Fruit fly (Drosophila melanogaster): ENCODE data around the gene U4-U6-60K.

Gene U4-U6-60K

dm6 chr3L:17532898-17533700 is 19.4 kb upstream of the U4-U6-60K start (continued):
- TF ChIP-seq CG14710 (tag; optimal IDR thresholded peaks at IDR 0.05) = peak; percentile 43
- peak; percentile 12 for TF ChIP-seq CG5180 (GFP tag; optimal IDR thresholded peaks at IDR 0.05)
- TF ChIP-seq lbe (GFP tag; optimal IDR thresholded peaks at IDR 0.05) = peak; percentile 77
- TF ChIP-seq al (GFP tag; IDR thresholded peaks at IDR 0.05) = peak; percentile 10; the same call in 1 of the 2 replicates
- TF ChIP-seq Sin3A (optimal IDR thresholded peaks at IDR 0.05) = peak; percentile 58
- peak; percentile 61 for TF ChIP-seq CoRest (tag; optimal IDR thresholded peaks at IDR 0.05)
- TF ChIP-seq CG18011 (GFP tag; optimal IDR thresholded peaks at IDR 0.05) = no peak
- 0 out of 3 replicates have a peak, but pooled peaks have one; percentile 26 for TF ChIP-seq ken (GFP tag; IDR thresholded peaks at IDR 0.05)
- peak; percentile 85 for TF ChIP-seq CG9797 (GFP tag; optimal IDR thresholded peaks at IDR 0.05)
- TF ChIP-seq tll (GFP tag; optimal IDR thresholded peaks at IDR 0.05) = no peak
- peak; percentile 64 for TF ChIP-seq slbo (GFP tag; IDR thresholded peaks at IDR 0.05)
- TF ChIP-seq Rfx (GFP tag; IDR thresholded peaks at IDR 0.05) = peak; percentile 56; the same call in 1 of the 2 replicates
- peak; percentile 49 for TF ChIP-seq CG18764 (GFP tag; optimal IDR thresholded peaks at IDR 0.05)
- TF ChIP-seq Ets65A (GFP tag) = peak; percentile 40
- TF ChIP-seq mam (GFP tag; optimal IDR thresholded peaks at IDR 0.05) = peak; percentile 12
- peak; percentile 54 for TF ChIP-seq vfl (GFP tag; optimal IDR thresholded peaks at IDR 0.05)
- peak; percentile 76 for TF ChIP-seq CG12769 (tag; optimal IDR thresholded peaks at IDR 0.05)
- TF ChIP-seq CG13287 (GFP tag; IDR thresholded peaks at IDR 0.05; ENCODE audit: partially characterized antibody) = peak; percentile 55
- no peak for TF ChIP-seq CG3726 (GFP tag; IDR thresholded peaks at IDR 0.05)
- peak; percentile 57 for TF ChIP-seq bcd (GFP tag; optimal IDR thresholded peaks at IDR 0.05)
- no peak for TF ChIP-seq seq (GFP tag; IDR thresholded peaks at IDR 0.05)
- TF ChIP-seq CG10959 (GFP tag; IDR thresholded peaks at IDR 0.05) = no peak
- peak; percentile 8 for TF ChIP-seq CG1233 (GFP tag; optimal IDR thresholded peaks at IDR 0.05)
- no peak for TF ChIP-seq CG11085 (GFP tag; IDR thresholded peaks at IDR 0.05)
- peak; percentile 54 for TF ChIP-seq YL-1 (GFP tag; optimal IDR thresholded peaks at IDR 0.05)
- 0 out of 2 replicates have a peak, but pooled peaks have one; percentile 32 for TF ChIP-seq CG5953 (GFP tag; IDR thresholded peaks at IDR 0.05)
- peak; percentile 38 for TF ChIP-seq oc (tag; optimal IDR thresholded peaks at IDR 0.05)
- peak; percentile 62 for TF ChIP-seq bbx (GFP tag; IDR thresholded peaks at IDR 0.05; ENCODE audit: partially characterized antibody)
- peak; percentile 87 for TF ChIP-seq Med (GFP tag)
- TF ChIP-seq en (GFP tag; optimal IDR thresholded peaks at IDR 0.05) = no peak
- TF ChIP-seq CG18599 (GFP tag; optimal IDR thresholded peaks at IDR 0.05) = peak; percentile 62
- no peak for TF ChIP-seq CTCF (GFP tag; optimal IDR thresholded peaks at IDR 0.05)
- TF ChIP-seq gfzf (GFP tag; optimal IDR thresholded peaks at IDR 0.05) = peak; percentile 77
- TF ChIP-seq emc (GFP tag; optimal IDR thresholded peaks at IDR 0.05) = peak; percentile 14
- no peak for TF ChIP-seq sc (optimal IDR thresholded peaks at IDR 0.05)
- TF ChIP-seq sc (GFP tag; optimal IDR thresholded peaks at IDR 0.05) = no peak
- peak; percentile 53 for TF ChIP-seq CG8290 (GFP tag; optimal IDR thresholded peaks at IDR 0.05)
- TF ChIP-seq CG8290 (tag; optimal IDR thresholded peaks at IDR 0.05) = peak in 1 of 2 experiments; percentile 90
- peak; percentile 33 for TF ChIP-seq Sox102F (GFP tag; optimal IDR thresholded peaks at IDR 0.05)
- TF ChIP-seq pan (optimal IDR thresholded peaks at IDR 0.05) = no peak
- TF ChIP-seq pan (GFP tag; optimal IDR thresholded peaks at IDR 0.05 in 1 of 2, IDR thresholded peaks at IDR 0.05 in 1 of 2) = peak in 1 of 2 experiments; percentile 66
- peak; percentile 31 for TF ChIP-seq kay (GFP tag; optimal IDR thresholded peaks at IDR 0.05)
- peak; percentile 29 for TF ChIP-seq Fer3 (tag; optimal IDR thresholded peaks at IDR 0.05)
- TF ChIP-seq H2.0 (GFP tag; IDR thresholded peaks at IDR 0.05) = 0 out of 2 replicates have a peak, but pooled peaks have one; percentile 28
- peak; percentile 60 for TF ChIP-seq CG9727 (GFP tag; optimal IDR thresholded peaks at IDR 0.05)
- TF ChIP-seq fu2 (GFP tag; optimal IDR thresholded peaks at IDR 0.05) = peak; percentile 30
- peak; percentile 66 for TF ChIP-seq Nf-YC (tag; optimal IDR thresholded peaks at IDR 0.05)
- peak; percentile 69 for TF ChIP-seq CrebB (tag; optimal IDR thresholded peaks at IDR 0.05)
- no peak for TF ChIP-seq CG6791 (GFP tag; IDR thresholded peaks at IDR 0.05; ENCODE audit: partially characterized antibody)
- TF ChIP-seq Abd-B (GFP tag; optimal IDR thresholded peaks at IDR 0.05) = peak; percentile 43
